Fruit fly (Drosophila melanogaster) whole organism, embryonic: ENCODE results near the gene h-cup.

ENCODE experiments used
- B-H2 ChIP-seq: fragments of 200-800 bp; sonication (Bioruptor generic); optimal IDR thresholded peaks from 2 replicates; lab custom pipeline; 2018; ENCODE audit warnings: missing biosample characterization, mild to moderate bottlenecking, missing genetic modification characterization
- CG10267 ChIP-seq: fragments of 200-800 bp; sonication (Bioruptor generic); optimal IDR thresholded peaks from 2 replicates; lab custom pipeline; 2018; ENCODE audit warnings: missing biosample characterization, mild to moderate bottlenecking, missing genetic modification characterization, moderate library complexity
- CG11456 ChIP-seq: fragments of 200-800 bp; sonication (Bioruptor generic); IDR thresholded peaks from 3 replicates; pipeline ENCODE4 v1.3.6; 2022; ENCODE audit warnings: missing biosample characterization, missing genetic modification characterization
- CG12744 ChIP-seq: fragments of 200-800 bp; sonication (Bioruptor generic); optimal IDR thresholded peaks from 2 replicates; lab custom pipeline; 2016; ENCODE audit warnings: missing biosample characterization, missing genetic modification characterization
- CG12769 ChIP-seq: fragments of 200-800 bp; sonication (Bioruptor generic); optimal IDR thresholded peaks from 2 replicates; lab custom pipeline; 2019; ENCODE audit warnings: missing biosample characterization, mild to moderate bottlenecking, missing genetic modification characterization, moderate library complexity
- CG15601 ChIP-seq: fragments of 200-800 bp; sonication (Bioruptor generic); optimal IDR thresholded peaks from 3 replicates; lab custom pipeline; 2019; ENCODE audit warnings: missing biosample characterization, mild to moderate bottlenecking, missing genetic modification characterization, moderate library complexity
- CG1602 ChIP-seq: fragments of 200-800 bp; sonication (Bioruptor generic); optimal IDR thresholded peaks from 3 replicates; lab custom pipeline; 2016; ENCODE audit warnings: missing biosample characterization, missing genetic modification characterization
- CG1647 ChIP-seq: fragments of 200-800 bp; sonication (Bioruptor generic); optimal IDR thresholded peaks from 3 replicates; lab custom pipeline; 2016; ENCODE audit warnings: missing biosample characterization, missing genetic modification characterization
- CG16779 ChIP-seq: fragments of 200-800 bp; sonication (Bioruptor generic); IDR thresholded peaks from 2 replicates; pipeline ENCODE4 v1.3.6; 2022; ENCODE audit warnings: missing biosample characterization, missing genetic modification characterization
- CG17385 ChIP-seq: fragments of 200-800 bp; sonication (Bioruptor generic); optimal IDR thresholded peaks from 3 replicates; lab custom pipeline; 2018; ENCODE audit warnings: missing biosample characterization, mild to moderate bottlenecking, missing genetic modification characterization
- CG18011 ChIP-seq: fragments of 200-800 bp; sonication (Bioruptor generic); optimal IDR thresholded peaks from 2 replicates; lab custom pipeline; 2017; ENCODE audit warnings: missing biosample characterization, missing genetic modification characterization, mild to moderate bottlenecking, moderate library complexity, missing genotype
- CG1832 ChIP-seq: fragments of 200-800 bp; sonication (Bioruptor generic); optimal IDR thresholded peaks from 2 replicates; lab custom pipeline; 2017; ENCODE audit warnings: missing biosample characterization, mild to moderate bottlenecking, missing genetic modification characterization, inconsistent platforms
- CG31365 ChIP-seq: fragments of 200-800 bp; sonication (Bioruptor generic); optimal IDR thresholded peaks from 2 replicates; lab custom pipeline; 2018; ENCODE audit warnings: missing biosample characterization, mild to moderate bottlenecking, missing genetic modification characterization
- CG32767 ChIP-seq: fragments of 200-800 bp; sonication (Bioruptor generic); IDR thresholded peaks from 2 replicates; pipeline ENCODE4 v1.3.6; 2022; ENCODE audit warnings: missing biosample characterization, missing genetic modification characterization
- CG33213 ChIP-seq: fragments of 200-800 bp; sonication (Bioruptor generic); optimal IDR thresholded peaks from 3 replicates; lab custom pipeline; 2016; ENCODE audit warnings: missing biosample characterization, missing genetic modification characterization
- CG4424 ChIP-seq: fragments of 200-800 bp; sonication (Bioruptor generic); optimal IDR thresholded peaks from 3 replicates; lab custom pipeline; 2016; ENCODE audit warnings: missing biosample characterization, missing genetic modification characterization
- CG4854 ChIP-seq: fragments of 200-800 bp; sonication (Bioruptor generic); optimal IDR thresholded peaks from 2 replicates; lab custom pipeline; 2016; ENCODE audit warnings: missing biosample characterization, missing genetic modification characterization, inconsistent platforms
- CG6689 ChIP-seq: fragments of 200-800 bp; sonication (Bioruptor generic); IDR thresholded peaks from 2 replicates; pipeline ENCODE4 v1.3.6; 2022; ENCODE audit warnings: missing biosample characterization, missing genetic modification characterization
- CG6813 ChIP-seq: fragments of 200-800 bp; sonication (Bioruptor generic); optimal IDR thresholded peaks from 2 replicates; lab custom pipeline; 2017; ENCODE audit warnings: missing biosample characterization, missing genetic modification characterization, mild to moderate bottlenecking, moderate library complexity, missing genetic modification reagents
- CG8765 ChIP-seq: fragments of 200-800 bp; sonication (Bioruptor generic); IDR thresholded peaks from 2 replicates; pipeline ENCODE4 v1.3.6; 2022; ENCODE audit warnings: missing biosample characterization, missing genetic modification characterization
- CG9437 ChIP-seq: fragments of 200-800 bp; sonication (Bioruptor generic); optimal IDR thresholded peaks from 2 replicates; lab custom pipeline; 2018; ENCODE audit warnings: missing biosample characterization, mild to moderate bottlenecking, missing genetic modification characterization
- CTCF ChIP-seq: fragments of 200-800 bp; sonication (Bioruptor generic); optimal IDR thresholded peaks from 2 replicates; lab custom pipeline; 2017; ENCODE audit warnings: missing biosample characterization, mild to moderate bottlenecking, missing genetic modification characterization, moderate library complexity
- Doc2 ChIP-seq: fragments of 200-800 bp; sonication (Bioruptor generic); IDR thresholded peaks from 2 replicates; pipeline ENCODE4 v1.3.6; 2022; ENCODE audit warnings: missing biosample characterization, missing genetic modification characterization
- Fer1 ChIP-seq: fragments of 200-800 bp; sonication (Bioruptor generic); optimal IDR thresholded peaks from 2 replicates; lab custom pipeline; 2017; ENCODE audit warnings: missing biosample characterization, mild to moderate bottlenecking, missing genetic modification characterization
- GATAe ChIP-seq: fragments of 200-800 bp; sonication (Bioruptor generic); conservative IDR thresholded peaks from 2 replicates; pipeline ENCODE4 v1.3.6; 2022; ENCODE audit warnings: missing biosample characterization, missing genetic modification characterization
- H15 ChIP-seq: fragments of 200-800 bp; sonication (Bioruptor generic); IDR thresholded peaks from 3 replicates; pipeline ENCODE4 v1.3.6; 2022; ENCODE audit warnings: missing biosample characterization, missing genetic modification characterization
- Max ChIP-seq: fragments of 200-800 bp; sonication (Bioruptor generic); optimal IDR thresholded peaks from 2 replicates; lab custom pipeline; 2016; ENCODE audit warnings: missing biosample characterization, mild to moderate bottlenecking, missing genetic modification characterization
- Med ChIP-seq: fragments of 200-800 bp; sonication (Bioruptor generic); peaks from one replicate; lab custom pipeline; 2016; ENCODE audit warnings: missing biosample characterization, missing genetic modification characterization, mild to moderate bottlenecking, inconsistent platforms, moderate library complexity
- Meics ChIP-seq: fragments of 200-800 bp; sonication (Bioruptor generic); optimal IDR thresholded peaks from 2 replicates; lab custom pipeline; 2017; ENCODE audit warnings: missing biosample characterization, mild to moderate bottlenecking, missing genetic modification characterization
- PHDP ChIP-seq: fragments of 200-800 bp; sonication (Bioruptor generic); optimal IDR thresholded peaks from 3 replicates; lab custom pipeline; 2018; ENCODE audit warnings: missing biosample characterization, mild to moderate bottlenecking, missing genetic modification characterization, moderate library complexity
- ara ChIP-seq: fragments of 200-800 bp; sonication (Bioruptor generic); IDR thresholded peaks from 2 replicates; pipeline ENCODE4 v1.3.6; 2022; ENCODE audit warnings: missing biosample characterization, missing genetic modification characterization
- ash1 ChIP-seq: fragments of 200-800 bp; sonication (Bioruptor generic); optimal IDR thresholded peaks from 2 replicates; lab custom pipeline; 2018; ENCODE audit warnings: missing biosample characterization, mild to moderate bottlenecking, missing genetic modification characterization
- bigmax ChIP-seq: fragments of 200-800 bp; sonication (Bioruptor generic); optimal IDR thresholded peaks from 2 replicates; lab custom pipeline; 2018; ENCODE audit warnings: missing biosample characterization, mild to moderate bottlenecking, missing genetic modification characterization
- br ChIP-seq: fragments of >200 bp; optimal IDR thresholded peaks from 2 replicates; lab custom pipeline; 2017
- chn ChIP-seq: fragments of 200-800 bp; sonication (Bioruptor generic); optimal IDR thresholded peaks from 2 replicates; lab custom pipeline; 2016; ENCODE audit warnings: missing biosample characterization, missing genetic modification characterization
- corto ChIP-seq: fragments of 200-800 bp; sonication (Bioruptor generic); optimal IDR thresholded peaks from 2 replicates; lab custom pipeline; 2016; ENCODE audit warnings: missing biosample characterization, mild to moderate bottlenecking, missing genetic modification characterization, moderate library complexity
- disco-r ChIP-seq: fragments of 200-800 bp; sonication (Bioruptor generic); optimal IDR thresholded peaks from 2 replicates; lab custom pipeline; 2016; ENCODE audit warnings: missing biosample characterization, missing genetic modification characterization
- esg ChIP-seq: fragments of 200-800 bp; sonication (Bioruptor generic); conservative IDR thresholded peaks from 2 replicates; pipeline ENCODE4 v1.3.6; 2022; ENCODE audit warnings: missing biosample characterization, missing genetic modification characterization
- eve ChIP-seq, 2 experiments: fragments of >200 bp; optimal IDR thresholded peaks; 2 replicates each; lab custom pipeline; 2017; ENCODE audit warnings: missing biosample characterization in 2 of 2, missing genetic modification characterization in 2 of 2
- eyg ChIP-seq: fragments of 200-800 bp; sonication (Bioruptor generic); optimal IDR thresholded peaks from 3 replicates; lab custom pipeline; 2016; ENCODE audit warnings: missing biosample characterization, missing genetic modification characterization
- fd64A ChIP-seq: fragments of 200-800 bp; sonication (Bioruptor generic); optimal IDR thresholded peaks from 3 replicates; lab custom pipeline; 2018; ENCODE audit warnings: missing biosample characterization, mild to moderate bottlenecking, missing genetic modification characterization
- hbn ChIP-seq: fragments of 200-800 bp; sonication (Bioruptor generic); IDR thresholded peaks from 2 replicates; pipeline ENCODE4 v1.3.6; 2022; ENCODE audit warnings: missing biosample characterization, missing genetic modification characterization; ENCODE audit not compliant: partially characterized antibody
- jumu ChIP-seq: fragments of 200-800 bp; sonication (Bioruptor generic); optimal IDR thresholded peaks from 3 replicates; lab custom pipeline; 2016; ENCODE audit warnings: missing biosample characterization, missing genetic modification characterization
- klu ChIP-seq: fragments of 200-800 bp; sonication (Bioruptor generic); IDR thresholded peaks from 2 replicates; pipeline ENCODE4 v1.3.6; 2022; ENCODE audit warnings: missing biosample characterization, missing genetic modification characterization
- nerfin-2 ChIP-seq: fragments of 200-800 bp; sonication (Bioruptor generic); IDR thresholded peaks from 2 replicates; pipeline ENCODE4 v1.3.6; 2022; ENCODE audit warnings: missing biosample characterization, missing genetic modification characterization; ENCODE audit not compliant: partially characterized antibody
- nom ChIP-seq: fragments of 200-800 bp; sonication (Bioruptor generic); optimal IDR thresholded peaks from 2 replicates; lab custom pipeline; 2017; ENCODE audit warnings: missing biosample characterization, missing genetic modification characterization, mild to moderate bottlenecking, moderate library complexity, missing genetic modification reagents
- phol ChIP-seq: fragments of 200-800 bp; sonication (Bioruptor generic); optimal IDR thresholded peaks from 3 replicates; lab custom pipeline; 2018; ENCODE audit warnings: missing biosample characterization, mild to moderate bottlenecking, missing genetic modification characterization, moderate library complexity
- pros ChIP-seq: fragments of 200-800 bp; sonication (Bioruptor generic); optimal IDR thresholded peaks from 3 replicates; lab custom pipeline; 2019; ENCODE audit warnings: missing biosample characterization, mild to moderate bottlenecking, missing genetic modification characterization, moderate library complexity
- sens-2 ChIP-seq: fragments of 200-800 bp; sonication (Bioruptor generic); IDR thresholded peaks from 2 replicates; pipeline ENCODE4 v1.3.6; 2022; ENCODE audit warnings: missing biosample characterization, missing genetic modification characterization
- sim ChIP-seq: fragments of 200-800 bp; sonication (Bioruptor generic); IDR thresholded peaks from 2 replicates; pipeline ENCODE4 v1.3.6; 2022; ENCODE audit warnings: missing biosample characterization, missing genetic modification characterization
- sisA ChIP-seq: fragments of 200-800 bp; sonication (Bioruptor generic); IDR thresholded peaks from 2 replicates; pipeline ENCODE4 v1.3.6; 2022; ENCODE audit warnings: missing biosample characterization, missing genetic modification characterization
- tio ChIP-seq: fragments of 200-800 bp; sonication (Bioruptor generic); optimal IDR thresholded peaks from 2 replicates; lab custom pipeline; 2017; ENCODE audit warnings: missing biosample characterization, missing genetic modification characterization, inconsistent platforms
- yki ChIP-seq: fragments of >200 bp; optimal IDR thresholded peaks from 3 replicates; lab custom pipeline; 2018

Gene h-cup

dm6 chr3R:15371833-15372232 is 10.9 kb downstream of the h-cup start, which contains the start of the genes Ccm3 and CG6136 (continued):
- TF ChIP-seq CG1602 (GFP tag; lab: Kevin White, UChicago) (no peak), CG4424 (GFP tag; lab: Kevin White, UChicago) (peak; percentile 30), CG15601 (no peak), CG12769 (tag; lab: Kevin White, UChicago) (no peak), jumu (GFP tag; lab: Kevin White, UChicago) (peak; percentile 2), ash1 (GFP tag; lab: Kevin White, UChicago) (no peak), esg (no peak), nom (GFP tag; lab: Kevin White, UChicago) (peak; percentile 1), eyg (GFP tag; lab: Kevin White, UChicago) (peak; percentile 31), disco-r (GFP tag; lab: Kevin White, UChicago) (no peak), CG18011 (GFP tag; lab: Kevin White, UChicago) (no peak), CG8765 (GFP tag; lab: Robert Waterston, UW) (no peak), CG9437 (GFP tag; lab: Kevin White, UChicago) (peak; percentile 40), chn (peak; percentile 17), Meics (GFP tag; lab: Kevin White, UChicago) (peak; percentile 45), PHDP (tag; lab: Kevin White, UChicago) (peak; percentile 28), Fer1 (GFP tag; lab: Kevin White, UChicago) (peak; percentile 65), eve (GFP tag; optimal IDR thresholded peaks at IDR 0.05; lab: Kevin White, UChicago) (no peak), CG33213 (GFP tag; lab: Kevin White, UChicago) (no peak), hbn (GFP tag; lab: Robert Waterston, UW) (peak; percentile 89), CG17385 (GFP tag; lab: Kevin White, UChicago) (peak; percentile 41), CG16779 (no peak), sens-2 (GFP tag; lab: Robert Waterston, UW) (no peak), CTCF (no peak), CG1647 (GFP tag; lab: Kevin White, UChicago) (no peak), Doc2 (GFP tag; lab: Robert Waterston, UW) (no peak), bigmax (GFP tag; lab: Kevin White, UChicago) (no peak), nerfin-2 (GFP tag; lab: Robert Waterston, UW) (peak; percentile 88), phol (tag; lab: Kevin White, UChicago) (peak; percentile 25), CG12744 (GFP tag; lab: Kevin White, UChicago) (no peak), CG6813 (GFP tag; lab: Kevin White, UChicago) (no peak), CG6689 (GFP tag; lab: Robert Waterston, UW) (0 out of 2 replicates have a peak, but pooled peaks have one; percentile 21), br (lab: Kevin White, UChicago) (no peak), CG10267 (tag; lab: Kevin White, UChicago) (peak; percentile 99), tio (GFP tag; lab: Kevin White, UChicago) (no peak), H15 (GFP tag; lab: Robert Waterston, UW) (peak; percentile 40; the same call in 1 of the 3 replicates), fd64A (no peak), ara (GFP tag; lab: Robert Waterston, UW) (peak; percentile 15; the same call in 1 of the 2 replicates), CG11456 (GFP tag; lab: Robert Waterston, UW) (peak; percentile 74; the same call in 1 of the 3 replicates), CG32767 (no peak), corto (GFP tag; lab: Kevin White, UChicago) (no peak), yki (no peak), klu (GFP tag; lab: Robert Waterston, UW) (no peak), pros (GFP tag; lab: Kevin White, UChicago) (no peak), Med (GFP tag; lab: Kevin White, UChicago) (peak; percentile 94), sisA (GFP tag; lab: Robert Waterston, UW) (0 out of 2 replicates have a peak, but pooled peaks have one; percentile 12), GATAe (GFP tag; lab: Robert Waterston, UW) (no peak), CG31365 (no peak), CG1832 (no peak), Max (GFP tag; lab: Kevin White, UChicago) (peak; percentile 59), CG4854 (GFP tag; lab: Kevin White, UChicago) (peak; percentile 33), B-H2 (GFP tag; lab: Kevin White, UChicago) (peak; percentile 68), sim (GFP tag; lab: Robert Waterston, UW) (no peak)
